Fruit fly (Drosophila melanogaster): ENCODE data around the gene CG33253.

The CG33253 gene

dm6 chrX:19179696-19180255 lies 3.4 kb upstream of the CG33253 start, which contains the start of the genes CG7556 and CG7453 (continued):
- TF ChIP-seq Bgb (GFP tag; IDR thresholded peaks at IDR 0.05; ENCODE audit: partially characterized antibody) (no peak), CG14050 (GFP tag; IDR thresholded peaks at IDR 0.05) (no peak; the same call in 2 of the 3 replicates), Antp (GFP tag; optimal IDR thresholded peaks at IDR 0.05) (peak; percentile 59), CG14014 (GFP tag; IDR thresholded peaks at IDR 0.05) (peak; percentile 41; the same call in 1 of the 2 replicates), CG12236 (GFP tag; optimal IDR thresholded peaks at IDR 0.05) (peak; percentile 65), CG18262 (tag; optimal IDR thresholded peaks at IDR 0.05) (peak; percentile 77), CG9932 (GFP tag; IDR thresholded peaks at IDR 0.05) (peak; percentile 70), hkb (optimal IDR thresholded peaks at IDR 0.05) (no peak), hkb (GFP tag; IDR thresholded peaks at IDR 0.05) (peak; percentile 58; the same call in 1 of the 2 replicates), CG7987 (GFP tag; optimal IDR thresholded peaks at IDR 0.05) (no peak), Deaf1 (tag; optimal IDR thresholded peaks at IDR 0.05) (peak; percentile 40), CG6765 (GFP tag; optimal IDR thresholded peaks at IDR 0.05) (no peak), CG10321 (GFP tag; IDR thresholded peaks at IDR 0.05) (no peak), crc (GFP tag; optimal IDR thresholded peaks at IDR 0.05) (peak; percentile 18), CG9797 (GFP tag; optimal IDR thresholded peaks at IDR 0.05) (peak; percentile 8), Jarid2 (GFP tag; optimal IDR thresholded peaks at IDR 0.05) (peak; percentile 45), CG3407 (GFP tag; optimal IDR thresholded peaks at IDR 0.05) (peak; percentile 35), Ets97D (GFP tag; optimal IDR thresholded peaks at IDR 0.05) (peak; percentile 61), CG12219 (GFP tag; optimal IDR thresholded peaks at IDR 0.05) (peak; percentile 47), wdn (GFP tag; IDR thresholded peaks at IDR 0.05) (0 out of 2 replicates have a peak, but pooled peaks have one; percentile 17), CG4854 (GFP tag; optimal IDR thresholded peaks at IDR 0.05) (no peak), gcm (GFP tag; optimal IDR thresholded peaks at IDR 0.05) (peak; percentile 48), twi (tag; optimal IDR thresholded peaks at IDR 0.05) (peak; percentile 49), cwo (GFP tag; optimal IDR thresholded peaks at IDR 0.05) (peak; percentile 54), ap (GFP tag; IDR thresholded peaks at IDR 0.05) (peak; percentile 59), Abd-B (GFP tag; optimal IDR thresholded peaks at IDR 0.05) (peak; percentile 76), CG30020 (tag; optimal IDR thresholded peaks at IDR 0.05) (peak; percentile 72), CG31224 (GFP tag; IDR thresholded peaks at IDR 0.05) (peak; percentile 45), E2f2 (GFP tag; IDR thresholded peaks at IDR 0.05) (peak; percentile 45; the same call in 1 of the 2 replicates), pfk (GFP tag; optimal IDR thresholded peaks at IDR 0.05) (no peak), dimm (GFP tag; IDR thresholded peaks at IDR 0.05) (no peak), CG33557 (GFP tag; optimal IDR thresholded peaks at IDR 0.05) (peak; percentile 55), psq (GFP tag; optimal IDR thresholded peaks at IDR 0.05) (peak; percentile 29), seq (GFP tag; IDR thresholded peaks at IDR 0.05) (no peak), NK7.1 (GFP tag; optimal IDR thresholded peaks at IDR 0.05) (peak; percentile 50), CG10274 (GFP tag; optimal IDR thresholded peaks at IDR 0.05) (peak; percentile 17), CG30403 (GFP tag; optimal IDR thresholded peaks at IDR 0.05) (peak; percentile 92), Scr (GFP tag; IDR thresholded peaks at IDR 0.05; ENCODE audit: partially characterized antibody) (no peak), CG6272 (GFP tag; IDR thresholded peaks at IDR 0.05) (peak; percentile 63; the same call in 1 of the 2 replicates), gfzf (GFP tag; optimal IDR thresholded peaks at IDR 0.05) (peak; percentile 12), scrt (GFP tag; optimal IDR thresholded peaks at IDR 0.05) (peak; percentile 28), mam (GFP tag; optimal IDR thresholded peaks at IDR 0.05) (peak; percentile 79), Awh (GFP tag; IDR thresholded peaks at IDR 0.05) (no peak), HmgZ (tag; optimal IDR thresholded peaks at IDR 0.05) (peak; percentile 57), chn (GFP tag; optimal IDR thresholded peaks at IDR 0.05) (peak; percentile 72), CG17912 (GFP tag; optimal IDR thresholded peaks at IDR 0.05) (no peak), MBD-R2 (GFP tag; IDR thresholded peaks at IDR 0.05) (peak; percentile 83), CG6791 (GFP tag; IDR thresholded peaks at IDR 0.05; ENCODE audit: partially characterized antibody) (no peak), croc (GFP tag; conservative IDR thresholded peaks at IDR 0.05) (peak; percentile 56; the same call in 2 of the 3 replicates), CG12155 (GFP tag; optimal IDR thresholded peaks at IDR 0.05) (peak; percentile 65)

Measured in whole organism, embryonic.